Worm (Caenorhabditis elegans) whole organism, mixed stage, embryonic: ENCODE data around the gene ZK228.13.
"Not testable (repeated sequence)": the region's sequence is repeated elsewhere in the genome, so short reads cannot be mapped to it uniquely, and the experiment has no call there.

Source experiments
- M03D4.4 ChIP-seq: sonication (generic microtip); optimal IDR thresholded peaks from 2 replicates; lab custom pipeline; 2017; ENCODE audit warnings: mild to moderate bottlenecking, missing genetic modification characterization, missing compliant biosample characterization
- bed-3 ChIP-seq: fragments of 200-800 bp; sonication (Bioruptor generic); optimal IDR thresholded peaks from 3 replicates; lab custom pipeline; 2018; ENCODE audit warnings: mild to moderate bottlenecking, missing genetic modification characterization, moderate library complexity, missing compliant biosample characterization
- blmp-1 ChIP-seq: fragments of 150-350 bp; optimal IDR thresholded peaks from 2 replicates; lab custom pipeline; 2014; ENCODE audit warnings: missing biosample characterization, missing genetic modification characterization
- ceh-39 ChIP-seq: fragments of 150-350 bp; optimal IDR thresholded peaks from 2 replicates; lab custom pipeline; 2014; ENCODE audit warnings: missing biosample characterization, missing genetic modification characterization
- ceh-43 ChIP-seq: fragments of 200-800 bp; sonication (Bioruptor generic); optimal IDR thresholded peaks from 2 replicates; lab custom pipeline; 2018; ENCODE audit warnings: mild to moderate bottlenecking, missing genetic modification characterization, moderate library complexity, missing compliant biosample characterization
- ceh-83 ChIP-seq: fragments of 200-800 bp; sonication (Bioruptor generic); optimal IDR thresholded peaks from 2 replicates; lab custom pipeline; 2018; ENCODE audit warnings: mild to moderate bottlenecking, missing genetic modification characterization, missing compliant biosample characterization
- ces-1 ChIP-seq: fragments of 150-350 bp; optimal IDR thresholded peaks from 2 replicates; lab custom pipeline; 2014; ENCODE audit warnings: missing biosample characterization, missing genetic modification reagents, missing genetic modification characterization
- cnd-1 ChIP-seq: fragments of 200-800 bp; sonication (Bioruptor generic); optimal IDR thresholded peaks from 2 replicates; lab custom pipeline; 2018; ENCODE audit warnings: mild to moderate bottlenecking, missing genetic modification characterization, missing compliant biosample characterization
- drap-1 ChIP-seq: fragments of 200-800 bp; sonication (Bioruptor generic); optimal IDR thresholded peaks from 3 replicates; lab custom pipeline; 2018; ENCODE audit warnings: mild to moderate bottlenecking, missing genetic modification characterization, missing compliant biosample characterization
- elt-1 ChIP-seq: sonication (generic microtip); optimal IDR thresholded peaks from 2 replicates; lab custom pipeline; 2017; ENCODE audit warnings: missing genetic modification characterization, mild to moderate bottlenecking, missing compliant biosample characterization, antibody characterized with exemption, moderate library complexity, borderline replicate concordance; ENCODE audit not compliant: insufficient read depth
- elt-3 ChIP-seq: fragments of 150-350 bp; optimal IDR thresholded peaks from 2 replicates; lab custom pipeline; 2014; ENCODE audit warnings: missing biosample characterization, missing genetic modification characterization
- flh-1 ChIP-seq: fragments of 200-800 bp; sonication (Bioruptor generic); optimal IDR thresholded peaks from 2 replicates; lab custom pipeline; 2018; ENCODE audit warnings: mild to moderate bottlenecking, missing genetic modification characterization, moderate library complexity, missing compliant biosample characterization
- ham-2 ChIP-seq: fragments of 200-800 bp; sonication (Bioruptor generic); optimal IDR thresholded peaks from 2 replicates; lab custom pipeline; 2018; ENCODE audit warnings: mild to moderate bottlenecking, missing genetic modification characterization, missing compliant biosample characterization
- hlh-1 ChIP-seq: fragments of 150-350 bp; optimal IDR thresholded peaks from 2 replicates; lab custom pipeline; 2014; ENCODE audit warnings: missing biosample characterization, missing genetic modification reagents, missing genetic modification characterization
- lin-13 ChIP-seq: fragments of 150-350 bp; optimal IDR thresholded peaks from 2 replicates; lab custom pipeline; 2014; ENCODE audit warnings: missing biosample characterization, missing genetic modification characterization
- lsy-2 ChIP-seq: fragments of 150-350 bp; optimal IDR thresholded peaks from 2 replicates; lab custom pipeline; 2014; ENCODE audit warnings: missing biosample characterization, missing genetic modification characterization
- mab-5 ChIP-seq: fragments of 150-350 bp; optimal IDR thresholded peaks from 2 replicates; lab custom pipeline; 2014; ENCODE audit warnings: missing biosample characterization, missing genetic modification characterization
- mep-1 ChIP-seq: fragments of 150-350 bp; optimal IDR thresholded peaks from 2 replicates; lab custom pipeline; 2017; ENCODE audit warnings: missing biosample characterization, missing genetic modification reagents, missing genetic modification characterization, inconsistent platforms
- mls-2 ChIP-seq: sonication (generic microtip); optimal IDR thresholded peaks from 2 replicates; lab custom pipeline; 2016; ENCODE audit warnings: mild to moderate bottlenecking, missing genetic modification characterization, moderate library complexity, missing compliant biosample characterization
- nhr-12 ChIP-seq: fragments of 150-350 bp; optimal IDR thresholded peaks from 2 replicates; lab custom pipeline; 2014; ENCODE audit warnings: missing biosample characterization, missing genetic modification characterization
- nhr-2 ChIP-seq: fragments of 150-350 bp; optimal IDR thresholded peaks from 2 replicates; lab custom pipeline; 2014; ENCODE audit warnings: missing biosample characterization, missing genetic modification characterization
- nhr-28 ChIP-seq: fragments of 150-350 bp; optimal IDR thresholded peaks from 2 replicates; lab custom pipeline; 2014; ENCODE audit warnings: missing biosample characterization, missing genetic modification characterization
- pha-4 ChIP-seq: fragments of 150-350 bp; optimal IDR thresholded peaks from 2 replicates; lab custom pipeline; 2018; ENCODE audit warnings: missing biosample characterization, missing genetic modification reagents, missing genetic modification characterization
- sem-2 ChIP-seq: fragments of 200-800 bp; sonication (Bioruptor generic); optimal IDR thresholded peaks from 2 replicates; lab custom pipeline; 2018; ENCODE audit warnings: mild to moderate bottlenecking, missing genetic modification characterization, missing compliant biosample characterization
- snpc-4 ChIP-seq: fragments of 150-350 bp; optimal IDR thresholded peaks from 2 replicates; lab custom pipeline; 2014; ENCODE audit warnings: missing biosample characterization, missing genetic modification characterization
- sptf-1 ChIP-seq: sonication (generic microtip); optimal IDR thresholded peaks from 2 replicates; lab custom pipeline; 2017; ENCODE audit warnings: mild to moderate bottlenecking, missing genetic modification characterization, moderate library complexity, missing compliant biosample characterization
- tbx-8 ChIP-seq: fragments of 200-800 bp; sonication (Bioruptor generic); optimal IDR thresholded peaks from 2 replicates; lab custom pipeline; 2018; ENCODE audit warnings: mild to moderate bottlenecking, missing genetic modification characterization, moderate library complexity, missing compliant biosample characterization
- unc-120 ChIP-seq: sonication (generic microtip); optimal IDR thresholded peaks from 2 replicates; lab custom pipeline; 2017; ENCODE audit warnings: missing genetic modification characterization, missing compliant biosample characterization; ENCODE audit not compliant: poor library complexity, severe bottlenecking
- unc-39 ChIP-seq: fragments of 150-350 bp; optimal IDR thresholded peaks from 2 replicates; lab custom pipeline; 2014; ENCODE audit warnings: missing biosample characterization, missing genetic modification characterization
- unc-62 ChIP-seq: fragments of 150-350 bp; optimal IDR thresholded peaks from 2 replicates; lab custom pipeline; 2014; ENCODE audit warnings: missing biosample characterization, missing genetic modification reagents, missing genetic modification characterization
- zip-8 ChIP-seq: fragments of 150-350 bp; optimal IDR thresholded peaks from 2 replicates; lab custom pipeline; 2014; ENCODE audit warnings: missing biosample characterization, missing genetic modification characterization

The ZK228.13 gene

ce11 chrV:18444118-18444517, 23.9 kb downstream of the ZK228.13 start, which contains the start of gene ZK228.1:
TSS of gene ZK228.1 (plus strand) at chrV:18444418.
- no peak for TF ChIP-seq flh-1
- TF ChIP-seq drap-1, result no peak
- no peak for TF ChIP-seq unc-39 (tag; lab: Kevin White, UChicago)
- no peak for TF ChIP-seq ceh-39 (tag; lab: Kevin White, UChicago)

ce11 chrV:18439469-18439868, 28.5 kb downstream of the ZK228.13 start, which contains the start of gene ZK262.9:
TSS of gene ZK262.9 (plus strand) at chrV:18439769.
- TF ChIP-seq flh-1; ceh-43 (GFP tag; lab: Kevin White, UChicago); sem-2 (GFP tag; lab: Kevin White, UChicago): not testable (repeated sequence)

ce11 chrV:18438081-18438480, 29.9 kb downstream of the ZK228.13 start, which contains the start of gene ZK262.8:
TSS of gene ZK262.8 (plus strand) at chrV:18438381.
- TF ChIP-seq nhr-12 (tag; lab: Kevin White, UChicago) (no peak), mls-2 (tag; lab: Kevin White, UChicago) (no peak), pha-4 (tag; lab: Kevin White, UChicago) (no peak), tbx-8 (no peak), mab-5 (no peak), snpc-4 (no peak), ceh-83 (no peak), bed-3 (no peak), ces-1 (GFP tag; lab: Kevin White, UChicago) (no peak), cnd-1 (no peak), elt-3 (tag; lab: Kevin White, UChicago) (no peak), zip-8 (tag; lab: Kevin White, UChicago) (no peak)

ce11 chrV:18434961-18435360, 33.0 kb downstream of the ZK228.13 start, which contains the start of gene ZK262.20:
TSS of gene ZK262.20 (minus strand) at chrV:18435061.
- TF ChIP-seq drap-1 (no peak), blmp-1 (tag; lab: Kevin White, UChicago) (no peak), mls-2 (tag; lab: Kevin White, UChicago) (no peak), elt-3 (tag; lab: Kevin White, UChicago) (no peak), unc-120 (tag; lab: Kevin White, UChicago) (no peak), sptf-1 (tag; lab: Kevin White, UChicago) (no peak), hlh-1 (tag; lab: Kevin White, UChicago) (no peak), flh-1 (no peak), unc-39 (tag; lab: Kevin White, UChicago) (no peak), lsy-2 (no peak), cnd-1 (no peak), mep-1 (no peak), bed-3 (no peak)
- TF ChIP-seq, all 35 proteins: peak for 0

- TF ChIP-seq lin-13, result no peak
- no peak for TF ChIP-seq cnd-1
- TF ChIP-seq elt-3 (tag; lab: Kevin White, UChicago), result no peak
- TF ChIP-seq ceh-39 (tag; lab: Kevin White, UChicago), result no peak
- TF ChIP-seq pha-4 (tag; lab: Kevin White, UChicago), result no peak
- no peak for TF ChIP-seq flh-1
- no peak for TF ChIP-seq ham-2 (GFP tag; lab: Kevin White, UChicago)
- TF ChIP-seq ceh-83, result no peak
- no peak for TF ChIP-seq unc-62 (GFP tag; lab: Kevin White, UChicago)
- no peak for TF ChIP-seq M03D4.4 (tag; lab: Kevin White, UChicago)
- TF ChIP-seq nhr-2 (tag; lab: Kevin White, UChicago), result no peak
- TF ChIP-seq elt-1 (tag; lab: Kevin White, UChicago), result no peak
- TF ChIP-seq nhr-28 (tag; lab: Kevin White, UChicago), result no peak
These were observed 36.5 kb downstream of the ZK228.13 start, which contains the start of gene srw-82 for ce11 chrV:18431450-18431849. TSS of gene srw-82 (plus strand) at chrV:18431750.

- TF ChIP-seq drap-1 (peak; percentile 3), mls-2 (tag; lab: Kevin White, UChicago) (no peak)
- TF ChIP-seq, all 35 proteins: peak for 1
These were observed 37.2 kb downstream of the ZK228.13 start for ce11 chrV:18430826-18431225.
